Fruit fly (Drosophila melanogaster): Measurements from ENCODE around the gene G6P.

- no peak for TF ChIP-seq h (optimal IDR thresholded peaks at IDR 0.05)
- TF ChIP-seq ttk (optimal IDR thresholded peaks at IDR 0.05) = no peak
- TF ChIP-seq psq (optimal IDR thresholded peaks at IDR 0.05) = no peak
- TF ChIP-seq Sin3A (optimal IDR thresholded peaks at IDR 0.05) = no peak
- TF ChIP-seq Myc (optimal IDR thresholded peaks at IDR 0.05) = no peak
These were observed 3.4 kb downstream of the G6P start, which contains the start of gene CG2964 for dm6 chr2L:2812137-2812536.

All from Kc167 (cell line).